Worm (Caenorhabditis elegans): ENCODE measurements around the gene K01G5.8.

ce11 chrIII:10714541-10714940 is 26.0 kb downstream of the K01G5.8 start:
- TF ChIP-seq F13C5.2 (tag; optimal IDR thresholded peaks at IDR 0.05) (no peak), ama-1 (optimal IDR thresholded peaks at IDR 0.05) (no peak)

Measured in whole organism, early embryonic.